In genomic region chr3L:13017803-13018324, dm6 we compare ENCODE assay signal across 4 fruit fly cellular contexts.
TF ChIP-seq lines count a peak whose summit lies in the region.

TSS of gene mRpL20 (minus strand) at chr3L:13017867.
TSS of gene Icmt (plus strand) at chr3L:13018266.

TF ChIP-seq in whole organism, adult, 20 proteins besides CTCF, POLR2A, EP300 and RAD21 (continued from another document):
- TF ChIP-seq pad (GFP tag; optimal IDR thresholded peaks at IDR 0.05; lab: Kevin White, UChicago): peak; percentile 62
- TF ChIP-seq CG1620 (GFP tag; optimal IDR thresholded peaks at IDR 0.05; lab: Kevin White, UChicago): peak; percentile 68

TF ChIP-seq in whole organism, embryonic, 481 proteins besides CTCF, POLR2A, EP300 and RAD21 (continued from another document and continues in another):
- peak; percentile 90 for TF ChIP-seq ham (GFP tag; IDR thresholded peaks at IDR 0.05; lab: Robert Waterston, UW)
- no peak for TF ChIP-seq Ets65A (GFP tag; lab: Kevin White, UChicago)
- no peak for TF ChIP-seq D (optimal IDR thresholded peaks at IDR 0.05; lab: Kevin White, UChicago)
- peak; percentile 64 for TF ChIP-seq D (GFP tag; optimal IDR thresholded peaks at IDR 0.05; lab: Kevin White, UChicago)
- peak; percentile 78 for TF ChIP-seq cato (GFP tag; optimal IDR thresholded peaks at IDR 0.05; lab: Kevin White, UChicago; ENCODE audit: borderline replicate concordance)
- peak; percentile 55 for TF ChIP-seq Ets97D (GFP tag; optimal IDR thresholded peaks at IDR 0.05; lab: Kevin White, UChicago)
- TF ChIP-seq CG12236 (GFP tag; optimal IDR thresholded peaks at IDR 0.05; lab: Kevin White, UChicago): no peak
- peak; percentile 98 for TF ChIP-seq Awh (GFP tag; IDR thresholded peaks at IDR 0.05; lab: Robert Waterston, UW)
- peak; percentile 76; the same call in 2 of the 3 replicates for TF ChIP-seq sr (GFP tag; IDR thresholded peaks at IDR 0.05; lab: Robert Waterston, UW)
- peak; percentile 17 for TF ChIP-seq slp2 (GFP tag; optimal IDR thresholded peaks at IDR 0.05; lab: Kevin White, UChicago)
- TF ChIP-seq Sry-β (GFP tag; optimal IDR thresholded peaks at IDR 0.05; lab: Kevin White, UChicago): no peak
- TF ChIP-seq MBD-R2 (GFP tag; IDR thresholded peaks at IDR 0.05; lab: Robert Waterston, UW): peak; percentile 87
- TF ChIP-seq schlank (tag; optimal IDR thresholded peaks at IDR 0.05; lab: Kevin White, UChicago): peak; percentile 85
- peak; percentile 99 for TF ChIP-seq slbo (GFP tag; IDR thresholded peaks at IDR 0.05; lab: Robert Waterston, UW)
- peak; percentile 84 for TF ChIP-seq CG3281 (GFP tag; optimal IDR thresholded peaks at IDR 0.05; lab: Kevin White, UChicago)
- TF ChIP-seq CG30403 (GFP tag; optimal IDR thresholded peaks at IDR 0.05; lab: Kevin White, UChicago): peak; percentile 93
- TF ChIP-seq CG13775 (GFP tag; optimal IDR thresholded peaks at IDR 0.05; lab: Kevin White, UChicago): peak; percentile 89
- TF ChIP-seq mam (GFP tag; optimal IDR thresholded peaks at IDR 0.05; lab: Kevin White, UChicago): peak; percentile 69
- peak in 1 of 2 experiments; percentile 60 for TF ChIP-seq Hr78 (GFP tag; optimal IDR thresholded peaks at IDR 0.05; lab: Kevin White, UChicago)
- no peak for TF ChIP-seq CG42726 (GFP tag; IDR thresholded peaks at IDR 0.05; lab: Robert Waterston, UW; ENCODE audit: partially characterized antibody)
- TF ChIP-seq pita (GFP tag; optimal IDR thresholded peaks at IDR 0.05; lab: Kevin White, UChicago): no peak
- peak; percentile 54 for TF ChIP-seq CG4617 (GFP tag; optimal IDR thresholded peaks at IDR 0.05; lab: Kevin White, UChicago; ENCODE audit: borderline replicate concordance)
- TF ChIP-seq CG1233 (GFP tag; optimal IDR thresholded peaks at IDR 0.05; lab: Kevin White, UChicago): peak; percentile 88
- TF ChIP-seq gem (tag; optimal IDR thresholded peaks at IDR 0.05; lab: Kevin White, UChicago): peak; percentile 98
- peak; percentile 98 for TF ChIP-seq CG6272 (GFP tag; IDR thresholded peaks at IDR 0.05; lab: Robert Waterston, UW)
- TF ChIP-seq tup (GFP tag; optimal IDR thresholded peaks at IDR 0.05; lab: Kevin White, UChicago): peak; percentile 67
- TF ChIP-seq Mes4 (GFP tag; optimal IDR thresholded peaks at IDR 0.05; lab: Kevin White, UChicago): no peak
- TF ChIP-seq ftz-f1 (GFP tag; optimal IDR thresholded peaks at IDR 0.05; lab: Kevin White, UChicago): no peak
- peak; percentile 62 for TF ChIP-seq zfh2 (GFP tag; optimal IDR thresholded peaks at IDR 0.05; lab: Kevin White, UChicago)
- TF ChIP-seq CG12219 (GFP tag; optimal IDR thresholded peaks at IDR 0.05; lab: Kevin White, UChicago): peak; percentile 82
- TF ChIP-seq sna (GFP tag; IDR thresholded peaks at IDR 0.05; lab: Robert Waterston, UW; ENCODE audit: partially characterized antibody): peak; percentile 73; the same call in 1 of the 2 replicates
- peak; percentile 97 for TF ChIP-seq CG32772 (GFP tag; IDR thresholded peaks at IDR 0.05; lab: Robert Waterston, UW)
- TF ChIP-seq ash1 (GFP tag; optimal IDR thresholded peaks at IDR 0.05; lab: Kevin White, UChicago): no peak
- TF ChIP-seq jing (GFP tag; optimal IDR thresholded peaks at IDR 0.05; lab: Kevin White, UChicago): peak; percentile 82
- no peak for TF ChIP-seq da (GFP tag; optimal IDR thresholded peaks at IDR 0.05; lab: Kevin White, UChicago)
- peak; percentile 29 for TF ChIP-seq CG12744 (GFP tag; optimal IDR thresholded peaks at IDR 0.05; lab: Kevin White, UChicago)
- TF ChIP-seq aop (GFP tag; IDR thresholded peaks at IDR 0.05; lab: Robert Waterston, UW): 0 out of 2 replicates have a peak, but pooled peaks have one; percentile 52
- no peak for TF ChIP-seq sc (optimal IDR thresholded peaks at IDR 0.05; lab: Kevin White, UChicago)
- peak; percentile 81 for TF ChIP-seq sc (GFP tag; optimal IDR thresholded peaks at IDR 0.05; lab: Kevin White, UChicago)
- peak; percentile 73 for TF ChIP-seq Deaf1 (tag; optimal IDR thresholded peaks at IDR 0.05; lab: Kevin White, UChicago)
- peak; percentile 75 for TF ChIP-seq bbx (GFP tag; IDR thresholded peaks at IDR 0.05; lab: Robert Waterston, UW; ENCODE audit: partially characterized antibody)
- TF ChIP-seq Hand (GFP tag; optimal IDR thresholded peaks at IDR 0.05; lab: Kevin White, UChicago): peak; percentile 83

TF ChIP-seq in whole organism, prepupa, 60 proteins besides CTCF, POLR2A, EP300 and RAD21 (continued from another document):
- TF ChIP-seq CG11294 (GFP tag; IDR thresholded peaks at IDR 0.05; lab: Robert Waterston, UW) (peak; percentile 93), CG8319 (GFP tag; optimal IDR thresholded peaks at IDR 0.05; lab: Kevin White, UChicago) (peak; percentile 76), Ets96B (tag; optimal IDR thresholded peaks at IDR 0.05; lab: Kevin White, UChicago) (peak; percentile 96), esn (GFP tag; optimal IDR thresholded peaks at IDR 0.05; lab: Kevin White, UChicago) (peak; percentile 95), CG6808 (GFP tag; optimal IDR thresholded peaks at IDR 0.05; lab: Kevin White, UChicago) (peak; percentile 77), CG8119 (GFP tag; IDR thresholded peaks at IDR 0.05; lab: Robert Waterston, UW) (peak; percentile 98), CG7368 (GFP tag; optimal IDR thresholded peaks at IDR 0.05; lab: Kevin White, UChicago) (peak; percentile 67), CG6163 (GFP tag; IDR thresholded peaks at IDR 0.05; lab: Robert Waterston, UW) (peak; percentile 97), lz (GFP tag; optimal IDR thresholded peaks at IDR 0.05; lab: Kevin White, UChicago) (peak; percentile 91), Eip78C (GFP tag; lab: Kevin White, UChicago) (peak; percentile 97), CG3032 (tag; optimal IDR thresholded peaks at IDR 0.05; lab: Kevin White, UChicago) (peak; percentile 96), CG10669 (GFP tag; optimal IDR thresholded peaks at IDR 0.05; lab: Kevin White, UChicago) (peak; percentile 85), salr (GFP tag; optimal IDR thresholded peaks at IDR 0.05; lab: Kevin White, UChicago) (peak; percentile 83 to 89), acj6 (GFP tag; optimal IDR thresholded peaks at IDR 0.05; lab: Kevin White, UChicago) (peak; percentile 94), Eip93F (GFP tag; optimal IDR thresholded peaks at IDR 0.05; lab: Kevin White, UChicago) (peak; percentile 81), ss (GFP tag; optimal IDR thresholded peaks at IDR 0.05; lab: Kevin White, UChicago) (peak; percentile 85 to 91), fkh (GFP tag; optimal IDR thresholded peaks at IDR 0.05; lab: Kevin White, UChicago) (peak; percentile 78), eg (GFP tag; IDR thresholded peaks at IDR 0.05; lab: Robert Waterston, UW) (peak; percentile 98), Sox102F (GFP tag; optimal IDR thresholded peaks at IDR 0.05; lab: Kevin White, UChicago) (peak; percentile 87), CG6792 (GFP tag; optimal IDR thresholded peaks at IDR 0.05; lab: Kevin White, UChicago) (peak; percentile 94), vri (GFP tag; optimal IDR thresholded peaks at IDR 0.05; lab: Kevin White, UChicago) (peak; percentile 77), CG32006 (GFP tag; optimal IDR thresholded peaks at IDR 0.05; lab: Kevin White, UChicago) (peak; percentile 95), CG4318 (GFP tag; optimal IDR thresholded peaks at IDR 0.05; lab: Kevin White, UChicago) (peak; percentile 84), CG11762 (GFP tag; optimal IDR thresholded peaks at IDR 0.05; lab: Kevin White, UChicago; ENCODE audit: insufficient read depth) (peak; percentile 80), CG16779 (tag; optimal IDR thresholded peaks at IDR 0.05; lab: Kevin White, UChicago) (peak; percentile 88), cyc (GFP tag; optimal IDR thresholded peaks at IDR 0.05; lab: Kevin White, UChicago) (peak; percentile 76), CG8632 (GFP tag; optimal IDR thresholded peaks at IDR 0.05; lab: Kevin White, UChicago) (peak; percentile 95), dac (GFP tag; optimal IDR thresholded peaks at IDR 0.05; lab: Kevin White, UChicago) (peak; percentile 72), net (GFP tag; optimal IDR thresholded peaks at IDR 0.05; lab: Kevin White, UChicago) (peak; percentile 91), CG15336 (GFP tag; IDR thresholded peaks at IDR 0.05; lab: Robert Waterston, UW) (peak; percentile 98), Met (GFP tag; optimal IDR thresholded peaks at IDR 0.05; lab: Kevin White, UChicago) (peak; percentile 83), CG10631 (GFP tag; optimal IDR thresholded peaks at IDR 0.05; lab: Kevin White, UChicago) (peak; percentile 97), Ets21C (GFP tag; optimal IDR thresholded peaks at IDR 0.05; lab: Kevin White, UChicago) (peak; percentile 75), Hr4 (GFP tag; optimal IDR thresholded peaks at IDR 0.05; lab: Kevin White, UChicago) (peak; percentile 90), Sox15 (GFP tag; optimal IDR thresholded peaks at IDR 0.05; lab: Kevin White, UChicago) (peak; percentile 91), Eip75B (GFP tag; optimal IDR thresholded peaks at IDR 0.05; lab: Kevin White, UChicago) (peak; percentile 88), CG31627 (GFP tag; optimal IDR thresholded peaks at IDR 0.05; lab: Kevin White, UChicago) (peak; percentile 86), CG9139 (GFP tag; optimal IDR thresholded peaks at IDR 0.05; lab: Kevin White, UChicago) (peak; percentile 73), Hr39 (GFP tag; optimal IDR thresholded peaks at IDR 0.05; lab: Kevin White, UChicago) (peak; percentile 81), CG3919 (GFP tag; optimal IDR thresholded peaks at IDR 0.05; lab: Kevin White, UChicago) (peak; percentile 86), CG6276 (GFP tag; optimal IDR thresholded peaks at IDR 0.05; lab: Kevin White, UChicago) (peak; percentile 81)

TF ChIP-seq in whole organism, wandering third instar larva, 38 proteins besides CTCF, POLR2A, EP300 and RAD21 (continued from another document):
- TF ChIP-seq jim (GFP tag; optimal IDR thresholded peaks at IDR 0.05; lab: Kevin White, UChicago) (no peak), Hr78 (GFP tag; optimal IDR thresholded peaks at IDR 0.05; lab: Kevin White, UChicago) (no peak), Rel (GFP tag; optimal IDR thresholded peaks at IDR 0.05; lab: Kevin White, UChicago) (peak; percentile 3), Rel (tag; optimal IDR thresholded peaks at IDR 0.05; lab: Kevin White, UChicago) (peak; percentile 85), sv (GFP tag; optimal IDR thresholded peaks at IDR 0.05; lab: Kevin White, UChicago) (peak; percentile 76), N (GFP tag; optimal IDR thresholded peaks at IDR 0.05; lab: Kevin White, UChicago) (no peak), psq (GFP tag; optimal IDR thresholded peaks at IDR 0.05; lab: Kevin White, UChicago) (peak; percentile 93), lola (GFP tag; optimal IDR thresholded peaks at IDR 0.05; lab: Kevin White, UChicago) (no peak), Jra (GFP tag; optimal IDR thresholded peaks at IDR 0.05; lab: Kevin White, UChicago) (peak; percentile 84), br (GFP tag; optimal IDR thresholded peaks at IDR 0.05; lab: Kevin White, UChicago) (peak; percentile 71), pan (optimal IDR thresholded peaks at IDR 0.05; lab: Kevin White, UChicago) (no peak), usp (GFP tag; optimal IDR thresholded peaks at IDR 0.05; lab: Kevin White, UChicago) (no peak), Dfd (GFP tag; optimal IDR thresholded peaks at IDR 0.05; lab: Kevin White, UChicago) (peak; percentile 79)
TF ChIP-seq in whole organism, wandering third instar larva: peak in this region for 25.
